Worm (Caenorhabditis elegans) whole organism, L3 larva: Measurements from ENCODE around the gene nhr-100.

ENCODE experiments used
- R02D3.7 ChIP-seq: fragments of 150-350 bp; optimal IDR thresholded peaks from 2 replicates; lab custom pipeline; 2014; ENCODE audit warnings: missing biosample characterization, missing genetic modification characterization
- fkh-10 ChIP-seq: sonication (generic microtip); optimal IDR thresholded peaks from 2 replicates; lab custom pipeline; 2017; ENCODE audit warnings: missing biosample characterization, missing genetic modification reagents, missing genetic modification characterization
- mdl-1 ChIP-seq: fragments of 150-350 bp; optimal IDR thresholded peaks from 2 replicates; lab custom pipeline; 2014; ENCODE audit warnings: missing biosample characterization, missing genetic modification characterization
- pqm-1 ChIP-seq: fragments of 150-350 bp; optimal IDR thresholded peaks from 2 replicates; lab custom pipeline; 2017; ENCODE audit warnings: missing biosample characterization, missing genetic modification characterization, inconsistent platforms
- skn-1 ChIP-seq: fragments of 150-350 bp; optimal IDR thresholded peaks from 2 replicates; lab custom pipeline; 2014; ENCODE audit warnings: missing biosample characterization, missing genetic modification characterization

DNA sequence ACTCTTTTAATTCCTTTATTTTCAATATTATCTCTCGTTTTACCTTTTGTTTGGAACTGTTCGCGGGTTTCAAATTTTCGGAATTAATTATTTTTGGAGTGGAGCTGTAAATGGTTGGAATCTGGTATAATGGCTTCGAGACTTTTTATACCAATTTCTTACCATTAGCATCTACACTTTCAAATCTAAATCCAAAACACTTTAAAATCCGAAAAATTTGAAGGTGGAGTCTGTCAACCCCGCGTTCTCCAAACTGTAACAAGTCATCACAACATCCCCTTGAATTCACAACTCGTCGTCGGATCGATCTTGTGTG is 28.9 kb downstream of the nhr-100 start, which contains the start of gene nhr-97:
- TF ChIP-seq skn-1 (tag; lab: Kevin White, UChicago) (no peak), mdl-1 (no peak), fkh-10 (no peak), pqm-1 (tag; lab: Kevin White, UChicago) (no peak), R02D3.7 (no peak)
